Fruit fly (Drosophila melanogaster) S2 (cell line): Measurements from ENCODE around the gene kibra.

Experiments
- CG8478 ChIP-seq: fragments of >200 bp; optimal IDR thresholded peaks from 2 replicates; lab custom pipeline; 2018
- CTCF ChIP-seq, 2 experiments: fragments of >200 bp; optimal IDR thresholded peaks; 2 replicates each; lab custom pipeline; 2018

- TF ChIP-seq CTCF (optimal IDR thresholded peaks at IDR 0.05; lab: Kevin White, UChicago) (no peak), CG8478 (no peak)
Observed at dm6 chr3R:14717076-14717711, 6.9 kb downstream of the kibra start.
